Fruit fly (Drosophila melanogaster): ENCODE data around the gene SP1029.
A peak's percentile ranks its signal among the peaks of the same experiment; 100 is the strongest.

Gene SP1029

DNA sequence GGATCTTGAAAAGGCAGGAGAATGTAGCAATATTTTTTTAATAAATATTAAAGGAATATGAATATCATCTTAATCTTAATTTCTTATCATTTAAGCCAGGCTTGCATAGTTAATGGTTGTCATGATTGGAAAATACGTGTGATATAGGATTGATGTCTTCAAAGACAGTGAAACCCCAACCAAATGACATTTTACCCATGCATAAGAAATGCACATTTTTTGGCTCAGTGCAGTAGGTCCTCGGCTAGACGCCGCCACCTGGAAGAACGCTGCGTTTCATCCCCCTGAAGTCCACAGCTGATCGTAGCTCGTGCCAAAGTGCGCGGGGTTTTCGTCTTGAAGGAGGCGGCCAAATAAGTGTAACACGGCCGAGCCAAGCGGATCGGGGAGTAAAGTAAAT is 16.4 kb upstream of the SP1029 start (continued):
- TF ChIP-seq vfl (GFP tag; optimal IDR thresholded peaks at IDR 0.05), result no peak
- peak; percentile 50 for TF ChIP-seq CG17361 (GFP tag; IDR thresholded peaks at IDR 0.05)
- TF ChIP-seq CG34422 (GFP tag; IDR thresholded peaks at IDR 0.05), result no peak
- no peak for TF ChIP-seq CG10543 (GFP tag; optimal IDR thresholded peaks at IDR 0.05)
- TF ChIP-seq Bteb2 (GFP tag; optimal IDR thresholded peaks at IDR 0.05), result no peak
- no peak for TF ChIP-seq Nf-YC (tag; optimal IDR thresholded peaks at IDR 0.05)
- no peak for TF ChIP-seq hkb (optimal IDR thresholded peaks at IDR 0.05)
- TF ChIP-seq hkb (GFP tag; IDR thresholded peaks at IDR 0.05), result no peak
- peak; percentile 69 for TF ChIP-seq zf30C (GFP tag; optimal IDR thresholded peaks at IDR 0.05)

DNA sequence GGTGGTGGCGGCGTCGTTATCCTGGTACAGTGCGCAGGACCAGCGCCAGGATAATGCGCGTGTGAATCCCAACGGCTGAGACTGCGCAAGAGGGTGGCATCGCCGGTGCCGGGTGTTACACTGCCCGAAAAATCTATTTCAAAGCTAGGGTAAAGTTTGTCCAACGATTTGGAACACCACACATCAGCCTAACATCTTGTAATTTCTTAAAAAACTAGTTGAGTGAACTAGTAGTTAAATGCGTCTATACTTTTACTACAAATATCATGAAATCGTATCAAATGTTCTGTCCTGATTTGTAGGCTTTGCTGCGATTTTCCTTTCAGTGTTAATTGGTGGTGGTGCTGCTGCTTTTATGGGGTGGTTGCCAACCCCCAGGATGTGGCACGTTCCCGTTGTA is 14.8 kb upstream of the SP1029 start:
- TF ChIP-seq CG7745 (tag; optimal IDR thresholded peaks at IDR 0.05) (no peak), Ssrp (tag; optimal IDR thresholded peaks at IDR 0.05) (peak; percentile 53), pfk (GFP tag; optimal IDR thresholded peaks at IDR 0.05) (no peak), Lim3 (GFP tag; IDR thresholded peaks at IDR 0.05) (no peak), CG2202 (tag; optimal IDR thresholded peaks at IDR 0.05) (peak; percentile 45), CG4360 (GFP tag; IDR thresholded peaks at IDR 0.05) (no peak), grau (tag; optimal IDR thresholded peaks at IDR 0.05) (peak; percentile 53), CG4730 (GFP tag; IDR thresholded peaks at IDR 0.05) (no peak), lola (GFP tag; optimal IDR thresholded peaks at IDR 0.05) (peak in 1 of 3 experiments; percentile 76), CG5245 (GFP tag; optimal IDR thresholded peaks at IDR 0.05) (peak; percentile 11), CG13424 (tag; optimal IDR thresholded peaks at IDR 0.05) (peak; percentile 37), Med (GFP tag) (no peak), Myb (GFP tag; optimal IDR thresholded peaks at IDR 0.05) (no peak), ewg (GFP tag; optimal IDR thresholded peaks at IDR 0.05) (peak; percentile 89), HHEX (GFP tag; optimal IDR thresholded peaks at IDR 0.05) (no peak), hb (GFP tag; IDR thresholded peaks at IDR 0.05; ENCODE audit: partially characterized antibody) (no peak), lov (optimal IDR thresholded peaks at IDR 0.05) (no peak), lov (GFP tag; IDR thresholded peaks at IDR 0.05) (no peak), CG1603 (tag; optimal IDR thresholded peaks at IDR 0.05) (peak; percentile 75), CG10431 (GFP tag; optimal IDR thresholded peaks at IDR 0.05) (no peak), NfI (GFP tag; optimal IDR thresholded peaks at IDR 0.05) (no peak), twi (tag; optimal IDR thresholded peaks at IDR 0.05) (no peak), shn (GFP tag; optimal IDR thresholded peaks at IDR 0.05) (peak; percentile 5), NC2α (GFP tag; optimal IDR thresholded peaks at IDR 0.05) (peak; percentile 31), CG7786 (GFP tag; optimal IDR thresholded peaks at IDR 0.05) (peak; percentile 3), fd3F (GFP tag; optimal IDR thresholded peaks at IDR 0.05) (no peak), tin (GFP tag; optimal IDR thresholded peaks at IDR 0.05) (peak; percentile 19), gt (GFP tag; IDR thresholded peaks at IDR 0.05) (no peak), ftz-f1 (GFP tag; optimal IDR thresholded peaks at IDR 0.05) (no peak), CG16815 (GFP tag; optimal IDR thresholded peaks at IDR 0.05) (peak; percentile 47), CG9727 (GFP tag; optimal IDR thresholded peaks at IDR 0.05) (peak; percentile 61), Jarid2 (GFP tag; optimal IDR thresholded peaks at IDR 0.05) (no peak), Poxn (GFP tag; IDR thresholded peaks at IDR 0.05) (no peak), Mes4 (GFP tag; optimal IDR thresholded peaks at IDR 0.05) (peak; percentile 12), bcd (GFP tag; optimal IDR thresholded peaks at IDR 0.05) (no peak), CG11504 (tag; optimal IDR thresholded peaks at IDR 0.05) (peak; percentile 44), Hmr (GFP tag; optimal IDR thresholded peaks at IDR 0.05) (no peak), CG12391 (tag; optimal IDR thresholded peaks at IDR 0.05) (peak; percentile 53), HmgZ (tag; optimal IDR thresholded peaks at IDR 0.05) (no peak), CG4328 (GFP tag; optimal IDR thresholded peaks at IDR 0.05) (no peak), pho (GFP tag; optimal IDR thresholded peaks at IDR 0.05) (no peak), Optix (GFP tag; IDR thresholded peaks at IDR 0.05) (0 out of 3 replicates have a peak, but pooled peaks have one; percentile 14)
